Fruit fly (Drosophila melanogaster) whole organism, embryonic: ENCODE measurements around the gene SecCl.

ENCODE experiments used
- Bteb2 ChIP-seq: fragments of 200-800 bp; sonication (Bioruptor generic); optimal IDR thresholded peaks from 2 replicates; lab custom pipeline; 2016; ENCODE audit warnings: missing biosample characterization, missing genetic modification characterization
- CG11093 ChIP-seq: fragments of 200-800 bp; sonication (Bioruptor generic); IDR thresholded peaks from 3 replicates; pipeline ENCODE4 v1.3.6; 2022; ENCODE audit warnings: missing biosample characterization, missing genetic modification characterization
- CG12219 ChIP-seq: fragments of 200-800 bp; sonication (Bioruptor generic); optimal IDR thresholded peaks from 3 replicates; lab custom pipeline; 2018; ENCODE audit warnings: missing biosample characterization, mild to moderate bottlenecking, missing genetic modification characterization
- CG14860 ChIP-seq: fragments of 200-800 bp; sonication (Bioruptor generic); IDR thresholded peaks from 3 replicates; pipeline ENCODE4 v1.3.6; 2022; ENCODE audit warnings: missing biosample characterization, missing genetic modification characterization; ENCODE audit not compliant: partially characterized antibody
- CG15479 ChIP-seq: fragments of 200-800 bp; sonication (Bioruptor generic); optimal IDR thresholded peaks from 3 replicates; lab custom pipeline; 2019; ENCODE audit warnings: missing biosample characterization, mild to moderate bottlenecking, missing genetic modification characterization, moderate library complexity
- CG2199 ChIP-seq: fragments of 200-800 bp; sonication (Bioruptor generic); IDR thresholded peaks from 3 replicates; pipeline ENCODE4 v1.3.6; 2022; ENCODE audit warnings: missing biosample characterization, missing genetic modification characterization
- CG30403 ChIP-seq: fragments of 200-800 bp; sonication (Bioruptor generic); optimal IDR thresholded peaks from 3 replicates; lab custom pipeline; 2016; ENCODE audit warnings: missing biosample characterization, missing genetic modification characterization
- CG31441 ChIP-seq: fragments of 200-800 bp; sonication (Bioruptor generic); IDR thresholded peaks from 2 replicates; pipeline ENCODE4 v1.3.6; 2022; ENCODE audit warnings: missing biosample characterization, missing genetic modification characterization
- CG3838 ChIP-seq: fragments of 200-800 bp; sonication (Bioruptor generic); optimal IDR thresholded peaks from 3 replicates; lab custom pipeline; 2016; ENCODE audit warnings: missing biosample characterization, missing genetic modification characterization
- CG3995 ChIP-seq: fragments of 200-800 bp; sonication (Bioruptor generic); optimal IDR thresholded peaks from 3 replicates; lab custom pipeline; 2016; ENCODE audit warnings: missing biosample characterization, missing genetic modification characterization
- CG42726 ChIP-seq: fragments of 200-800 bp; sonication (Bioruptor generic); IDR thresholded peaks from 2 replicates; pipeline ENCODE4 v1.3.6; 2022; ENCODE audit warnings: missing biosample characterization, missing genetic modification characterization; ENCODE audit not compliant: partially characterized antibody
- CG5953 ChIP-seq: fragments of 200-800 bp; sonication (Bioruptor generic); IDR thresholded peaks from 2 replicates; pipeline ENCODE4 v1.3.6; 2022; ENCODE audit warnings: missing biosample characterization, missing genetic modification characterization
- CG6854 ChIP-seq: fragments of 200-800 bp; sonication (Bioruptor generic); optimal IDR thresholded peaks from 3 replicates; lab custom pipeline; 2017; ENCODE audit warnings: missing biosample characterization, mild to moderate bottlenecking, missing genetic modification characterization
- CG7556 ChIP-seq: fragments of 200-800 bp; sonication (Bioruptor generic); optimal IDR thresholded peaks from 2 replicates; lab custom pipeline; 2017; ENCODE audit warnings: missing biosample characterization, mild to moderate bottlenecking, missing genetic modification characterization
- CG7786 ChIP-seq: fragments of 200-800 bp; sonication (Bioruptor generic); optimal IDR thresholded peaks from 2 replicates; lab custom pipeline; 2016; ENCODE audit warnings: missing biosample characterization, missing genetic modification characterization
- CG9215 ChIP-seq: fragments of 200-800 bp; sonication (Bioruptor generic); IDR thresholded peaks from 2 replicates; pipeline ENCODE4 v1.3.6; 2022; ENCODE audit warnings: missing biosample characterization, missing genetic modification characterization
- CG9609 ChIP-seq: fragments of 200-800 bp; sonication (Bioruptor generic); optimal IDR thresholded peaks from 3 replicates; lab custom pipeline; 2016; ENCODE audit warnings: missing biosample characterization, missing genetic modification characterization
- CoRest ChIP-seq: fragments of 200-800 bp; sonication (Bioruptor generic); optimal IDR thresholded peaks from 3 replicates; lab custom pipeline; 2018; ENCODE audit warnings: missing biosample characterization, mild to moderate bottlenecking, missing genetic modification characterization, moderate library complexity
- D ChIP-seq, 2 experiments: fragments of 200-800 bp in 1 of 2; fragments of >200 bp in 1 of 2; sonication (Bioruptor generic) in 1 of 2; optimal IDR thresholded peaks; 2 replicates in 1 of 2; 3 replicates in 1 of 2; lab custom pipeline; 2017; ENCODE audit warnings: mild to moderate bottlenecking in 1 of 2, missing biosample characterization in 1 of 2, missing genetic modification characterization in 1 of 2, missing genetic modification reagents in 1 of 2
- Deaf1 ChIP-seq: fragments of 200-800 bp; optimal IDR thresholded peaks from 3 replicates; lab custom pipeline; 2019; ENCODE audit warnings: missing biosample characterization, mild to moderate bottlenecking, missing genetic modification characterization, moderate library complexity
- Dip2 ChIP-seq: fragments of 200-800 bp; sonication (Bioruptor generic); IDR thresholded peaks from 2 replicates; pipeline ENCODE4 v1.3.6; 2022; ENCODE audit warnings: missing biosample characterization, missing genetic modification characterization
- GATAe ChIP-seq: fragments of 200-800 bp; sonication (Bioruptor generic); conservative IDR thresholded peaks from 2 replicates; pipeline ENCODE4 v1.3.6; 2022; ENCODE audit warnings: missing biosample characterization, missing genetic modification characterization
- HmgZ ChIP-seq: fragments of 200-800 bp; sonication (Bioruptor generic); optimal IDR thresholded peaks from 2 replicates; lab custom pipeline; 2018; ENCODE audit warnings: missing biosample characterization, mild to moderate bottlenecking, missing genetic modification characterization
- MBD-R2 ChIP-seq: fragments of 200-800 bp; sonication (Bioruptor generic); IDR thresholded peaks from 2 replicates; pipeline ENCODE4 v1.3.6; 2022; ENCODE audit warnings: missing biosample characterization, missing genetic modification characterization
- Mad ChIP-seq: fragments of 200-800 bp; sonication (Bioruptor generic); optimal IDR thresholded peaks from 2 replicates; lab custom pipeline; 2016; ENCODE audit warnings: missing biosample characterization, missing genetic modification characterization
- Meics ChIP-seq: fragments of 200-800 bp; sonication (Bioruptor generic); optimal IDR thresholded peaks from 2 replicates; lab custom pipeline; 2017; ENCODE audit warnings: missing biosample characterization, mild to moderate bottlenecking, missing genetic modification characterization
- NC2α ChIP-seq: fragments of 200-800 bp; sonication (Bioruptor generic); optimal IDR thresholded peaks from 2 replicates; lab custom pipeline; 2016; ENCODE audit warnings: missing biosample characterization, missing genetic modification characterization
- Poxn ChIP-seq: fragments of 200-800 bp; sonication (Bioruptor generic); IDR thresholded peaks from 2 replicates; pipeline ENCODE4 v1.3.6; 2022; ENCODE audit warnings: missing biosample characterization, missing genetic modification characterization
- Six4 ChIP-seq: fragments of 200-800 bp; sonication (Bioruptor generic); optimal IDR thresholded peaks from 2 replicates; lab custom pipeline; 2016; ENCODE audit warnings: missing biosample characterization, missing genetic modification characterization
- Usf ChIP-seq: fragments of 200-800 bp; sonication (Bioruptor generic); optimal IDR thresholded peaks from 2 replicates; lab custom pipeline; 2017; ENCODE audit warnings: missing genotype, missing biosample characterization, missing genetic modification characterization
- ap ChIP-seq: fragments of 200-800 bp; sonication (Bioruptor generic); IDR thresholded peaks from 2 replicates; pipeline ENCODE4 v1.3.6; 2022; ENCODE audit warnings: missing biosample characterization, missing genetic modification characterization
- ash1 ChIP-seq: fragments of 200-800 bp; sonication (Bioruptor generic); optimal IDR thresholded peaks from 2 replicates; lab custom pipeline; 2018; ENCODE audit warnings: missing biosample characterization, mild to moderate bottlenecking, missing genetic modification characterization
- dati ChIP-seq: fragments of 200-800 bp; sonication (Bioruptor generic); IDR thresholded peaks from 2 replicates; pipeline ENCODE4 v1.3.6; 2022; ENCODE audit warnings: missing biosample characterization, missing genetic modification characterization
- emc ChIP-seq: fragments of 200-800 bp; sonication (Bioruptor generic); optimal IDR thresholded peaks from 2 replicates; lab custom pipeline; 2016; ENCODE audit warnings: missing biosample characterization, missing genetic modification characterization
- exex ChIP-seq: fragments of 200-800 bp; sonication (Bioruptor generic); optimal IDR thresholded peaks from 4 replicates; lab custom pipeline; 2018; ENCODE audit warnings: missing biosample characterization, mild to moderate bottlenecking, missing genetic modification characterization, moderate library complexity
- fd102C ChIP-seq: fragments of 200-800 bp; sonication (Bioruptor generic); optimal IDR thresholded peaks from 2 replicates; lab custom pipeline; 2018; ENCODE audit warnings: missing biosample characterization, mild to moderate bottlenecking, missing genetic modification characterization, moderate library complexity
- fu2 ChIP-seq: fragments of 200-800 bp; sonication (Bioruptor generic); optimal IDR thresholded peaks from 2 replicates; lab custom pipeline; 2016; ENCODE audit warnings: missing biosample characterization, missing genetic modification characterization
- gce ChIP-seq: fragments of 200-800 bp; sonication (Bioruptor generic); IDR thresholded peaks from 3 replicates; pipeline ENCODE4 v1.3.6; 2022; ENCODE audit warnings: missing biosample characterization, missing genetic modification characterization
- hth ChIP-seq: fragments of >200 bp; optimal IDR thresholded peaks from 2 replicates; lab custom pipeline; 2017; ENCODE audit warnings: inconsistent platforms
- mam ChIP-seq: fragments of 200-800 bp; sonication (Bioruptor generic); optimal IDR thresholded peaks from 3 replicates; lab custom pipeline; 2016; ENCODE audit warnings: missing biosample characterization, missing genetic modification characterization
- nau ChIP-seq: fragments of 200-800 bp; sonication (Bioruptor generic); optimal IDR thresholded peaks from 3 replicates; lab custom pipeline; 2017; ENCODE audit warnings: missing biosample characterization, mild to moderate bottlenecking, missing genetic modification characterization, missing genetic modification reagents
- otp ChIP-seq: fragments of 200-800 bp; sonication (Bioruptor generic); IDR thresholded peaks from 3 replicates; pipeline ENCODE4, ENCODE4 v1.3.6; 2022; ENCODE audit warnings: missing biosample characterization, missing genetic modification characterization
- phol ChIP-seq: fragments of 200-800 bp; sonication (Bioruptor generic); optimal IDR thresholded peaks from 3 replicates; lab custom pipeline; 2018; ENCODE audit warnings: missing biosample characterization, mild to moderate bottlenecking, missing genetic modification characterization, moderate library complexity
- tgo ChIP-seq: fragments of 200-800 bp; sonication (Bioruptor generic); IDR thresholded peaks from 3 replicates; pipeline ENCODE4 v1.3.6; 2022; ENCODE audit warnings: missing biosample characterization, missing genetic modification characterization
- trh ChIP-seq: fragments of 200-800 bp; sonication (Bioruptor generic); optimal IDR thresholded peaks from 2 replicates; lab custom pipeline; 2016; ENCODE audit warnings: missing biosample characterization, missing genetic modification characterization
- ttk ChIP-seq: fragments of 200-800 bp; sonication (Bioruptor generic); IDR thresholded peaks from 2 replicates; pipeline ENCODE4 v2.1.2; 2022; ENCODE audit warnings: missing biosample characterization, missing genetic modification characterization
- tx ChIP-seq: fragments of 200-800 bp; sonication (Bioruptor generic); optimal IDR thresholded peaks from 2 replicates; lab custom pipeline; 2016; ENCODE audit warnings: missing biosample characterization, missing genetic modification characterization
- wek ChIP-seq: fragments of 200-800 bp; sonication (Bioruptor generic); optimal IDR thresholded peaks from 3 replicates; lab custom pipeline; 2018; ENCODE audit warnings: missing biosample characterization, mild to moderate bottlenecking, missing genetic modification characterization, moderate library complexity
- yki ChIP-seq: fragments of >200 bp; optimal IDR thresholded peaks from 3 replicates; lab custom pipeline; 2018
- zen ChIP-seq: fragments of 200-800 bp; sonication (Bioruptor generic); optimal IDR thresholded peaks from 3 replicates; lab custom pipeline; 2018; ENCODE audit warnings: missing biosample characterization, mild to moderate bottlenecking, missing genetic modification characterization, moderate library complexity
- zfh1 ChIP-seq: fragments of 200-800 bp; sonication (Bioruptor generic); IDR thresholded peaks from 3 replicates; pipeline ENCODE4 v1.3.6; 2022; ENCODE audit warnings: missing biosample characterization, missing genetic modification characterization
- zfh2 ChIP-seq: fragments of 200-800 bp; sonication (Bioruptor generic); optimal IDR thresholded peaks from 2 replicates; lab custom pipeline; 2016; ENCODE audit warnings: missing biosample characterization, missing genetic modification characterization

Gene SecCl

DNA sequence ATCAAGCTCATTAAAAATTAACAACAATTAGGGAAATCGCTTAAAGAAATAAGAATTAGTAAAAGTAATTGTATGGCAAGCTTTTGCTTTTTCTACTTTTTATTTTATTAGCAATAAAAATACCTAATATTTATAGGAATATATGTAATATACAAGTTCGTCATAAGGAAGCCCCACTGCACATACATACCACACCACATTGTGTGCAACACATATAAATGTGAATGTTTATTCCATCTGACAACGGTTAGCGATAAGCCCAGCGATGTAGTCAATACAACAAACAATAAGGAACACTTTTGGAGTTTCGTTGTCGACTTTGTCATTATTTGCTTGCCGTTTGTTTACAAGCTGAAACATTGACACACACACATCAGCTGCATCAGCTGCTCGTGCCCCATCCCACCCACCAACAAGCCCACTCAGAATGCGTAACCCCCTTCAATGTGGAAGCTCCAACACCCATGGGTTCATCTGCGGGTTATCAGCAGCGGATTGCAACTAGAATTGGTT, 15.4 kb downstream of the SecCl start (continued):
- peak; percentile 81 for TF ChIP-seq CG7556 (GFP tag; lab: Kevin White, UChicago)
- no peak for TF ChIP-seq tgo (GFP tag; lab: Robert Waterston, UW)
- TF ChIP-seq HmgZ, result peak; percentile 23
- peak; percentile 56 for TF ChIP-seq NC2α (GFP tag; lab: Kevin White, UChicago)
- TF ChIP-seq CG7786 (GFP tag; lab: Kevin White, UChicago), result no peak
- TF ChIP-seq Usf (GFP tag; lab: Kevin White, UChicago), result peak; percentile 18
- TF ChIP-seq ttk, result no peak
- peak; percentile 29 for TF ChIP-seq Mad (GFP tag; lab: Kevin White, UChicago)
- peak; percentile 2 for TF ChIP-seq Meics (GFP tag; lab: Kevin White, UChicago)
- peak; percentile 76; the same call in 2 of the 3 replicates for TF ChIP-seq otp
- TF ChIP-seq CG9609 (GFP tag; lab: Kevin White, UChicago), result no peak
- TF ChIP-seq CG12219 (GFP tag; lab: Kevin White, UChicago), result peak; percentile 84
- TF ChIP-seq hth (lab: Kevin White, UChicago), result no peak
- TF ChIP-seq ap, result peak; percentile 30; the same call in 1 of the 2 replicates
- no peak for TF ChIP-seq tx (GFP tag; lab: Kevin White, UChicago)
- peak; percentile 90 for TF ChIP-seq nau (GFP tag; lab: Kevin White, UChicago)
- TF ChIP-seq CG42726 (GFP tag; lab: Robert Waterston, UW), result no peak
- no peak for TF ChIP-seq Bteb2 (GFP tag; lab: Kevin White, UChicago)
- no peak for TF ChIP-seq CG14860 (GFP tag; lab: Robert Waterston, UW)
- TF ChIP-seq zen (tag; lab: Kevin White, UChicago), result peak; percentile 36
- peak; percentile 45 for TF ChIP-seq CG6854 (GFP tag; lab: Kevin White, UChicago)
- no peak for TF ChIP-seq CG9215 (GFP tag; lab: Robert Waterston, UW)
- TF ChIP-seq Deaf1 (tag; lab: Kevin White, UChicago), result peak; percentile 4
- peak; percentile 81 for TF ChIP-seq zfh1
- TF ChIP-seq CG2199 (GFP tag; lab: Robert Waterston, UW), result peak; percentile 73; the same call in 2 of the 3 replicates
- peak; percentile 67 for TF ChIP-seq CG3838
- no peak for TF ChIP-seq Dip2
- TF ChIP-seq Poxn (GFP tag; lab: Robert Waterston, UW), result no peak
- no peak for TF ChIP-seq zfh2 (GFP tag; lab: Kevin White, UChicago)
- peak; percentile 75 for TF ChIP-seq fd102C (GFP tag; lab: Kevin White, UChicago)
- no peak for TF ChIP-seq mam
- TF ChIP-seq CG31441 (GFP tag; lab: Robert Waterston, UW), result peak; percentile 85
- TF ChIP-seq yki (lab: Kevin White, UChicago), result no peak
- TF ChIP-seq CG30403 (GFP tag; lab: Kevin White, UChicago), result no peak
- peak; percentile 48 for TF ChIP-seq phol (tag; lab: Kevin White, UChicago)
- no peak for TF ChIP-seq D (optimal IDR thresholded peaks at IDR 0.05; lab: Kevin White, UChicago)
- TF ChIP-seq D (GFP tag; optimal IDR thresholded peaks at IDR 0.05; lab: Kevin White, UChicago), result peak; percentile 88
- 0 out of 2 replicates have a peak, but pooled peaks have one; percentile 5 for TF ChIP-seq CG5953 (GFP tag; lab: Robert Waterston, UW)
- peak; percentile 46 for TF ChIP-seq CoRest
- TF ChIP-seq MBD-R2 (GFP tag; lab: Robert Waterston, UW), result no peak
- TF ChIP-seq wek (GFP tag; lab: Kevin White, UChicago), result peak; percentile 96
- TF ChIP-seq trh (GFP tag; lab: Kevin White, UChicago), result peak; percentile 61
- TF ChIP-seq dati, result no peak
- TF ChIP-seq Six4 (GFP tag; lab: Kevin White, UChicago), result peak; percentile 66
- peak; percentile 4 for TF ChIP-seq ash1
- no peak for TF ChIP-seq emc
- TF ChIP-seq GATAe, result no peak
- TF ChIP-seq gce (GFP tag; lab: Robert Waterston, UW), result peak; percentile 82; the same call in 2 of the 3 replicates
- no peak for TF ChIP-seq CG3995 (GFP tag; lab: Kevin White, UChicago)
- TF ChIP-seq CG11093 (GFP tag; lab: Robert Waterston, UW), result 0 out of 3 replicates have a peak, but pooled peaks have one; percentile 30
- TF ChIP-seq exex (tag; lab: Kevin White, UChicago), result peak; percentile 2
- TF ChIP-seq CG15479 (GFP tag; lab: Kevin White, UChicago), result no peak
- no peak for TF ChIP-seq fu2 (GFP tag; lab: Kevin White, UChicago)
